Worm (Caenorhabditis elegans) whole organism, late embryonic: ENCODE measurements around the gene rars-1.

Experiments used
- ama-1 ChIP-seq: fragments of 150-350 bp; optimal IDR thresholded peaks from 2 replicates; lab custom pipeline; 2014
- ceh-14 ChIP-seq: sonication (generic microtip); optimal IDR thresholded peaks from 2 replicates; lab custom pipeline; 2016; ENCODE audit warnings: missing genotype, missing genetic modification characterization, missing compliant biosample characterization
- ceh-31 ChIP-seq: sonication (generic microtip); optimal IDR thresholded peaks from 2 replicates; lab custom pipeline; 2016; ENCODE audit warnings: missing genetic modification characterization, missing compliant biosample characterization
- hlh-30 ChIP-seq: sonication (generic microtip); optimal IDR thresholded peaks from 2 replicates; lab custom pipeline; 2017; ENCODE audit warnings: antibody characterized with exemption, missing genetic modification characterization, missing compliant biosample characterization; ENCODE audit not compliant: insufficient read depth
- nhr-11 ChIP-seq: fragments of 150-350 bp; optimal IDR thresholded peaks from 2 replicates; lab custom pipeline; 2014; ENCODE audit warnings: missing biosample characterization, missing genetic modification characterization
- pag-3 ChIP-seq: sonication (generic microtip); optimal IDR thresholded peaks from 2 replicates; lab custom pipeline; 2016; ENCODE audit warnings: missing compliant biosample characterization, missing genetic modification characterization, borderline replicate concordance
- tbx-2 ChIP-seq: sonication (generic microtip); optimal IDR thresholded peaks from 2 replicates; lab custom pipeline; 2016; ENCODE audit warnings: missing genetic modification characterization, missing compliant biosample characterization

DNA sequence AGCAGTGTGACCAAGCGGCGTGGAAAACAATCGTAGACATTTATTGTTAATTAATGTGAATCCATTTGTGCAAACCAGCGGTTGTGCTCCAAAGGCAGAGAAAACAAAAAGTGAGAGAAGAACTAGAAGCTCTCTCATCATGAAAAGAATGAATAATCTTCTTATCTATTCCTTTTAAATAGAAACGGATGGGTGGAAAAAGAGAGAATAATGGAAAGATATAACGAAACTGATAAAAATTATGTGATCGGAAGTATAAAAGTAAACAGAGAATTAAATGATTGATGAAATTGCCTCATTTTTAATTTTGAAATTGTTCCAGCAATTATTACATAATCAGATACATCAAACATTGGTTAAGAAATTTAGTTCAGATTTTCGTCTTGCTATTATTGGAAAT is 33.5 kb downstream of the rars-1 start, which contains the start of gene clec-5:
- no peak for TF ChIP-seq hlh-30 (tag; lab: Kevin White, UChicago)
- TF ChIP-seq nhr-11 (tag; lab: Kevin White, UChicago) = no peak
- no peak for TF ChIP-seq ceh-31 (tag; lab: Kevin White, UChicago)
- TF ChIP-seq pag-3 (tag; lab: Kevin White, UChicago) = no peak
- TF ChIP-seq ceh-14 (tag; lab: Kevin White, UChicago) = no peak
- TF ChIP-seq tbx-2 (tag; lab: Kevin White, UChicago) = no peak
- TF ChIP-seq ama-1 (lab: Kevin White, UChicago) = no peak
